Fruit fly (Drosophila melanogaster): ENCODE results near the gene CG42327.

CG42327 gene

dm6 chr3R:11673955-11674663 is 18.2 kb downstream of the CG42327 start, which contains the start of gene CG14715 (continued):
- TF ChIP-seq Hey (tag; optimal IDR thresholded peaks at IDR 0.05): no peak
- no peak for TF ChIP-seq fru (optimal IDR thresholded peaks at IDR 0.05)
- TF ChIP-seq CG10543 (GFP tag; optimal IDR thresholded peaks at IDR 0.05): no peak
- 0 out of 2 replicates have a peak, but pooled peaks have one; percentile 28 for TF ChIP-seq Bgb (GFP tag; IDR thresholded peaks at IDR 0.05; ENCODE audit: partially characterized antibody)
- peak; percentile 42 for TF ChIP-seq Hr3 (GFP tag; optimal IDR thresholded peaks at IDR 0.05)
- peak; percentile 70 for TF ChIP-seq vvl (GFP tag; IDR thresholded peaks at IDR 0.05)
- TF ChIP-seq CG5953 (GFP tag; IDR thresholded peaks at IDR 0.05): no peak
- peak; percentile 64 for TF ChIP-seq CG33213 (GFP tag; optimal IDR thresholded peaks at IDR 0.05)
- no peak for TF ChIP-seq CG4404 (GFP tag; IDR thresholded peaks at IDR 0.05)
- peak; percentile 49; the same call in 1 of the 2 replicates for TF ChIP-seq lmd (GFP tag; IDR thresholded peaks at IDR 0.05)
- no peak for TF ChIP-seq cad (GFP tag; optimal IDR thresholded peaks at IDR 0.05)
- no peak for TF ChIP-seq Kr (GFP tag; optimal IDR thresholded peaks at IDR 0.05)
- no peak for TF ChIP-seq scrt (GFP tag; optimal IDR thresholded peaks at IDR 0.05)
- TF ChIP-seq pnt (GFP tag; optimal IDR thresholded peaks at IDR 0.05): peak; percentile 55
- peak; percentile 37; the same call in 1 of the 2 replicates for TF ChIP-seq hbn (GFP tag; IDR thresholded peaks at IDR 0.05; ENCODE audit: partially characterized antibody)
- TF ChIP-seq CG17385 (GFP tag; optimal IDR thresholded peaks at IDR 0.05): peak; percentile 16
- TF ChIP-seq en (GFP tag; optimal IDR thresholded peaks at IDR 0.05): no peak
- TF ChIP-seq CG12299 (tag; optimal IDR thresholded peaks at IDR 0.05): no peak
- TF ChIP-seq chm (GFP tag; IDR thresholded peaks at IDR 0.05): no peak
- no peak for TF ChIP-seq ato (GFP tag; IDR thresholded peaks at IDR 0.05; ENCODE audit: partially characterized antibody)
- TF ChIP-seq NK7.1 (GFP tag; optimal IDR thresholded peaks at IDR 0.05): no peak
- TF ChIP-seq CG3838 (GFP tag; optimal IDR thresholded peaks at IDR 0.05): no peak
- no peak for TF ChIP-seq CrebB (tag; optimal IDR thresholded peaks at IDR 0.05)
- TF ChIP-seq sens-2 (GFP tag; IDR thresholded peaks at IDR 0.05): no peak
- no peak for TF ChIP-seq CG10147 (GFP tag; optimal IDR thresholded peaks at IDR 0.05)
- TF ChIP-seq vnd (GFP tag; IDR thresholded peaks at IDR 0.05; ENCODE audit: partially characterized antibody): no peak
- TF ChIP-seq trh (GFP tag; optimal IDR thresholded peaks at IDR 0.05): no peak
- no peak for TF ChIP-seq cg (GFP tag; optimal IDR thresholded peaks at IDR 0.05)
- TF ChIP-seq Sox102F (GFP tag; optimal IDR thresholded peaks at IDR 0.05): peak; percentile 51
- TF ChIP-seq CG10565 (GFP tag; optimal IDR thresholded peaks at IDR 0.05): no peak
- TF ChIP-seq al (GFP tag; IDR thresholded peaks at IDR 0.05): 0 out of 2 replicates have a peak, but pooled peaks have one; percentile 19
- TF ChIP-seq maf-S (GFP tag; optimal IDR thresholded peaks at IDR 0.05): no peak
- TF ChIP-seq CG7745 (tag; optimal IDR thresholded peaks at IDR 0.05): no peak
- TF ChIP-seq CG7839 (tag; optimal IDR thresholded peaks at IDR 0.05): peak; percentile 48
- no peak for TF ChIP-seq CG32767 (GFP tag; IDR thresholded peaks at IDR 0.05)
- peak; percentile 73 for TF ChIP-seq CG2116 (GFP tag; optimal IDR thresholded peaks at IDR 0.05)
- no peak for TF ChIP-seq dan (GFP tag; IDR thresholded peaks at IDR 0.05)
- peak; percentile 26 for TF ChIP-seq CG10654 (GFP tag; optimal IDR thresholded peaks at IDR 0.05)
- TF ChIP-seq ttk (GFP tag; IDR thresholded peaks at IDR 0.05): peak; percentile 45; the same call in 1 of the 2 replicates
- peak; percentile 50 for TF ChIP-seq az2 (GFP tag; optimal IDR thresholded peaks at IDR 0.05)
- TF ChIP-seq ham (GFP tag; IDR thresholded peaks at IDR 0.05): no peak
- no peak for TF ChIP-seq prd (optimal IDR thresholded peaks at IDR 0.05)
- TF ChIP-seq prd (GFP tag; IDR thresholded peaks at IDR 0.05): peak; percentile 71
